Fruit fly (Drosophila melanogaster): Measurements from ENCODE around the gene Pep.

dm6 chr3L:17653701-17654667 is 9.1 kb upstream of the Pep start, which contains the start of the genes Krn, Ndfip and CG7484:
- TF ChIP-seq usp (GFP tag; optimal IDR thresholded peaks at IDR 0.05): no peak
- no peak for TF ChIP-seq CG8478 (optimal IDR thresholded peaks at IDR 0.05)
- TF ChIP-seq EcR (GFP tag; optimal IDR thresholded peaks at IDR 0.05): no peak
